Worm (Caenorhabditis elegans) whole organism, late embryonic: Measurements from ENCODE around the gene flp-28.
A peak's percentile ranks its signal among the peaks of the same experiment; 100 is the strongest.

Experiments
- K02D7.2 ChIP-seq: sonication (generic microtip); optimal IDR thresholded peaks from 2 replicates; lab custom pipeline; 2017; ENCODE audit warnings: mild to moderate bottlenecking, missing genetic modification characterization, missing compliant biosample characterization
- K09A11.1 ChIP-seq: sonication (generic microtip); optimal IDR thresholded peaks from 2 replicates; lab custom pipeline; 2017; ENCODE audit warnings: antibody characterized with exemption, mild to moderate bottlenecking, missing genetic modification characterization, missing compliant biosample characterization; ENCODE audit not compliant: insufficient read depth
- T23F11.4 ChIP-seq: fragments of 200-800 bp; sonication (Bioruptor generic); optimal IDR thresholded peaks from 2 replicates; lab custom pipeline; 2018; ENCODE audit warnings: mild to moderate bottlenecking, missing genetic modification characterization, missing compliant biosample characterization
- Y22D7AL.16 ChIP-seq: sonication (generic microtip); optimal IDR thresholded peaks from 2 replicates; lab custom pipeline; 2016; ENCODE audit warnings: missing genetic modification characterization, missing compliant biosample characterization
- ama-1 ChIP-seq: fragments of 150-350 bp; optimal IDR thresholded peaks from 2 replicates; lab custom pipeline; 2014
- ceh-18 ChIP-seq: sonication (generic microtip); optimal IDR thresholded peaks from 2 replicates; lab custom pipeline; 2016; ENCODE audit warnings: missing genetic modification characterization, missing compliant biosample characterization
- ceh-2 ChIP-seq: sonication (generic microtip); optimal IDR thresholded peaks from 2 replicates; lab custom pipeline; 2016; ENCODE audit warnings: missing genotype, missing genetic modification characterization, missing compliant biosample characterization
- ceh-22 ChIP-seq: sonication (generic microtip); optimal IDR thresholded peaks from 2 replicates; lab custom pipeline; 2017; ENCODE audit warnings: missing biosample characterization, missing genetic modification characterization
- ceh-30 ChIP-seq: fragments of 150-350 bp; optimal IDR thresholded peaks from 2 replicates; lab custom pipeline; 2014; ENCODE audit warnings: missing biosample characterization, missing genetic modification characterization
- ceh-9 ChIP-seq: sonication (generic microtip); optimal IDR thresholded peaks from 2 replicates; lab custom pipeline; 2016; ENCODE audit warnings: mild to moderate bottlenecking, missing genetic modification characterization, inconsistent platforms, missing compliant biosample characterization
- che-1 ChIP-seq: sonication (generic microtip); optimal IDR thresholded peaks from 2 replicates; lab custom pipeline; 2016; ENCODE audit warnings: mild to moderate bottlenecking, missing genetic modification characterization, missing compliant biosample characterization
- dve-1 ChIP-seq: sonication (generic microtip); optimal IDR thresholded peaks from 2 replicates; lab custom pipeline; 2017; ENCODE audit warnings: antibody characterized with exemption, mild to moderate bottlenecking, missing genetic modification characterization, missing compliant biosample characterization
- elt-2 ChIP-seq: sonication (generic microtip); optimal IDR thresholded peaks from 2 replicates; lab custom pipeline; 2016; ENCODE audit warnings: missing genetic modification reagents, missing genetic modification characterization, missing compliant biosample characterization
- ets-4 ChIP-seq: sonication (generic microtip); optimal IDR thresholded peaks from 2 replicates; lab custom pipeline; 2016; ENCODE audit warnings: missing genetic modification characterization, missing compliant biosample characterization
- eyg-1 ChIP-seq: sonication (generic microtip); optimal IDR thresholded peaks from 2 replicates; lab custom pipeline; 2016; ENCODE audit warnings: missing genotype, missing genetic modification characterization, missing compliant biosample characterization
- fkh-6 ChIP-seq: sonication (generic microtip); optimal IDR thresholded peaks from 2 replicates; lab custom pipeline; 2016; ENCODE audit warnings: missing genetic modification characterization, missing compliant biosample characterization
- gmeb-2 ChIP-seq: sonication (generic microtip); optimal IDR thresholded peaks from 2 replicates; lab custom pipeline; 2016; ENCODE audit warnings: missing genetic modification characterization, inconsistent platforms, missing compliant biosample characterization
- hlh-15 ChIP-seq: sonication (generic microtip); optimal IDR thresholded peaks from 2 replicates; lab custom pipeline; 2016; ENCODE audit warnings: missing genetic modification characterization, missing compliant biosample characterization
- madf-2 ChIP-seq: sonication (generic microtip); optimal IDR thresholded peaks from 2 replicates; lab custom pipeline; 2017; ENCODE audit warnings: missing genetic modification characterization, missing compliant biosample characterization
- mec-3 ChIP-seq: sonication (generic microtip); optimal IDR thresholded peaks from 2 replicates; lab custom pipeline; 2016; ENCODE audit warnings: borderline replicate concordance, missing genetic modification characterization, missing compliant biosample characterization
- nhr-11 ChIP-seq: fragments of 150-350 bp; optimal IDR thresholded peaks from 2 replicates; lab custom pipeline; 2014; ENCODE audit warnings: missing biosample characterization, missing genetic modification characterization
- odd-2 ChIP-seq: sonication (generic microtip); optimal IDR thresholded peaks from 2 replicates; lab custom pipeline; 2017; ENCODE audit warnings: antibody characterized with exemption, mild to moderate bottlenecking, missing genetic modification characterization, missing compliant biosample characterization
- pat-9 ChIP-seq: fragments of 200-800 bp; sonication (Bioruptor generic); optimal IDR thresholded peaks from 2 replicates; lab custom pipeline; 2018; ENCODE audit warnings: mild to moderate bottlenecking, missing genetic modification characterization, moderate library complexity, missing compliant biosample characterization
- pax-1 ChIP-seq: fragments of 150-350 bp; optimal IDR thresholded peaks from 2 replicates; lab custom pipeline; 2014; ENCODE audit warnings: missing biosample characterization, missing genetic modification characterization
- pha-4 ChIP-seq: fragments of 150-350 bp; optimal IDR thresholded peaks from 2 replicates; lab custom pipeline; 2018; ENCODE audit warnings: missing biosample characterization, missing genetic modification reagents, missing genetic modification characterization
- ref-2 ChIP-seq: sonication (generic microtip); optimal IDR thresholded peaks from 2 replicates; lab custom pipeline; 2016; ENCODE audit warnings: missing genetic modification characterization, missing compliant biosample characterization
- rnt-1 ChIP-seq: sonication (generic microtip); optimal IDR thresholded peaks from 2 replicates; lab custom pipeline; 2016; ENCODE audit warnings: missing genetic modification characterization, missing compliant biosample characterization
- sdc-2 ChIP-seq: sonication (generic microtip); optimal IDR thresholded peaks from 2 replicates; lab custom pipeline; 2016; ENCODE audit warnings: missing genotype, missing genetic modification characterization, missing compliant biosample characterization
- sox-4 ChIP-seq: sonication (generic microtip); optimal IDR thresholded peaks from 2 replicates; lab custom pipeline; 2017; ENCODE audit warnings: mild to moderate bottlenecking, missing genetic modification characterization, inconsistent platforms, missing compliant biosample characterization
- ttx-3 ChIP-seq: sonication (generic microtip); optimal IDR thresholded peaks from 2 replicates; lab custom pipeline; 2016; ENCODE audit warnings: missing genetic modification reagents, missing genetic modification characterization, missing compliant biosample characterization
- zip-5 ChIP-seq: sonication (generic microtip); optimal IDR thresholded peaks from 2 replicates; lab custom pipeline; 2016; ENCODE audit warnings: missing genetic modification characterization, missing compliant biosample characterization

The flp-28 gene

DNA sequence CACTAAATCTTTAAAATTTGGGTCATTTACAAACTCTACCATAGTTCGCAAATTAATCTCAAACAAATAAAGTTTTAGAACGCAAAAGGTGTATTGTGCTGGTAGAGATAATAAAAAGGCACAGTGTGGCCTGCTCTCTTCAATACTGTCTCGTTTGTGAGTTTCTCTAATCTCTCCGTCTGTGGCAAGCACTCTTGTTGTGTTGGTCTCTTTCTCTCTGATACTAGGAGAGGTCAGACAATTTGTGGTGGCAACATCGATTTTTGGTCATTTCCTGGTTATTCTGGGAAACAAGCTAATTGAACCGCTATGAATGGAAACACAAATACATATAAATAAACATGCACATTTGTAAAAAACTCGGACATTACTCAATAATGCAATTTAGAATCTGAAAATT lies 13.5 kb downstream of the flp-28 start, which contains the start of gene ZC373.5:
Gene ZC373.5, minus strand, starts transcription at position 159 of the 400 bp plus-strand sequence.
- TF ChIP-seq K09A11.1 (tag; lab: Kevin White, UChicago) (no peak), ceh-22 (no peak), ceh-9 (no peak), elt-2 (peak; percentile 36), mec-3 (tag; lab: Kevin White, UChicago) (no peak), pax-1 (tag; lab: Kevin White, UChicago) (no peak), Y22D7AL.16 (no peak)
- TF ChIP-seq, all 69 proteins: peak for 1

ce11 chrX:10069692-10070091 lies 18.1 kb downstream of the flp-28 start, which contains the start of gene mlck-1:
Gene mlck-1, minus strand, starts transcription at chrX:10069792.
- TF ChIP-seq dve-1 (tag; lab: Kevin White, UChicago) (no peak), fkh-6 (tag; lab: Kevin White, UChicago) (no peak), sox-4 (tag; lab: Kevin White, UChicago) (no peak), zip-5 (tag; lab: Kevin White, UChicago) (no peak), rnt-1 (no peak)

DNA sequence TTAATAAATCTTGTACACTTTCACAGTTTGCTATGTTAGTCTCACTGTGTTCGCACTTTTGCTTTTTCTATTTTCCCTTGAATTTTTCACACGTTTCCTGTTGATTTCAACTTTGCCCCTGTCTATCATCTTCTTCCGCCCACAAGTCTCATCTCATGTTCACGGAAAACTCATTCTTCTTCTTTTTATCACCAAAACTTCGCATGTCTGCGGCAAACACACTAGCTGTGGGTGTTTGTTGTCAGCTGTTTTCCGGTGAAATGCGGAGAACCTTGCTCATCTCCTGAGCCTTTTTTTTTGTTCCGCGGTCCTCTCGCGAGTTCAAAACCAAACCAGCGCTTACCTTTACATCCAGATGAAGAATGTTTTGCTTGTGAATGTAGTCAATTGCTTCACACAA lies 19.3 kb downstream of the flp-28 start:
- TF ChIP-seq K02D7.2 (tag; lab: Kevin White, UChicago) (no peak), ceh-18 (tag; lab: Kevin White, UChicago) (peak; percentile 51)
- TF ChIP-seq, all 69 proteins: peak for 1

ce11 chrX:10060475-10061011 lies 27.2 kb downstream of the flp-28 start, which contains the start of gene ZC373.3:
Gene ZC373.3, plus strand, starts transcription at chrX:10060525.
- TF ChIP-seq pat-9 = no peak

- TF ChIP-seq hlh-15 (tag; lab: Kevin White, UChicago) (no peak), eyg-1 (tag; lab: Kevin White, UChicago) (no peak)
Measured at ce11 chrX:10058332-10058731, 29.4 kb downstream of the flp-28 start, which contains the start of gene ZC373.2. Gene ZC373.2, minus strand, starts transcription at chrX:10058432.

DNA sequence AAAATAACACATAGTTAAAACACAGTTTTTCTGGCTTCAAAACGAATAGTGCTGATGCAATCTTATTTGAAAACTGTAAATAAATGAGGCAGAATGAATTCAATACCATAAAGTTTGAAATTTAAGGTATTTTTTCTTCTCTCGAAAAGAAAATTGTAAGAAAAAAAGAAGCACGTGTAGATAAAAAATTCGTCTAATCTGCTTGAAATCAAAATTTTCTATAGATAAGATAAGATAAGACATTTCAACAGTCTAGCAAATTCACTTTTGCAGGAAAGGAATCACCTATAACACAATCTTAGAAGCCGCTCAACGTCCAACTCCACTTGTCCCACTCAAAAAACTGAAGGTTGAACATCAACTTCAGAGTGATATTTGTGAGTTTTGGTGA lies 33.4 kb downstream of the flp-28 start:
- TF ChIP-seq pat-9 (no peak), odd-2 (tag; lab: Kevin White, UChicago) (no peak), nhr-11 (tag; lab: Kevin White, UChicago) (no peak), rnt-1 (no peak), ceh-18 (tag; lab: Kevin White, UChicago) (no peak), T23F11.4 (GFP tag; lab: Kevin White, UChicago) (no peak), ama-1 (lab: Kevin White, UChicago) (no peak), ets-4 (tag; lab: Kevin White, UChicago) (no peak), sdc-2 (tag; lab: Kevin White, UChicago) (no peak), ttx-3 (tag; lab: Kevin White, UChicago) (no peak), ref-2 (tag; lab: Kevin White, UChicago) (no peak), elt-2 (no peak), pha-4 (no peak), ceh-2 (tag; lab: Kevin White, UChicago) (no peak), ceh-30 (tag; lab: Kevin White, UChicago) (no peak), madf-2 (tag; lab: Kevin White, UChicago) (no peak), gmeb-2 (tag; lab: Kevin White, UChicago) (no peak), eyg-1 (tag; lab: Kevin White, UChicago) (no peak), che-1 (tag; lab: Kevin White, UChicago) (no peak)
